Worm (Caenorhabditis elegans) whole organism, L3 larva: ENCODE measurements around the gene ZK792.4.

Experiments
- hmg-11 ChIP-seq: sonication (generic microtip); optimal IDR thresholded peaks from 2 replicates; lab custom pipeline; 2016; ENCODE audit warnings: missing genetic modification characterization, missing compliant biosample characterization
- mdl-1 ChIP-seq: fragments of 150-350 bp; optimal IDR thresholded peaks from 2 replicates; lab custom pipeline; 2014; ENCODE audit warnings: missing biosample characterization, missing genetic modification characterization
- nhr-77 ChIP-seq: fragments of 150-350 bp; optimal IDR thresholded peaks from 2 replicates; lab custom pipeline; 2014; ENCODE audit warnings: missing biosample characterization, missing genetic modification characterization
- pqm-1 ChIP-seq: fragments of 150-350 bp; optimal IDR thresholded peaks from 2 replicates; lab custom pipeline; 2017; ENCODE audit warnings: missing biosample characterization, missing genetic modification characterization, inconsistent platforms
- unc-62 ChIP-seq: fragments of 150-350 bp; sonication (generic microtip); optimal IDR thresholded peaks from 4 replicates; lab custom pipeline; 2014; ENCODE audit warnings: missing biosample characterization, missing genetic modification reagents, missing genetic modification characterization

DNA sequence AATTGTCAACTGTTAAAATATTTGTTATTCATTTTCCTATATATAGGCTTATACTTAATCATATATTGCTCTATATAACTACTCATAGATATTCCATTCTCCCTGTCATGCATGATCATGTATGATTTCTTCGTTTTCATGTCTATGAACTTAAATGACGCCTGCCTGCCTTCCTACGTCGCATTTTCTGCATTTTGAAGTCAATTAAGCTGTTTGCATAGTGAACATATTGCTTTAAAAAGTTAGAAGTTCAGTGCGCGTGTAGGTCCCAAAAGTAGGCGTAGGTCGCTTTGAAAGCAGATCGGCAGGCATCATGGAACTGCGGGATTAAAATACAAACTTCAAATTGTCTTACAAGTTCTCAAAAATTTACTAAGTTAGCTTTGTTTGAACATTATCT is 37.1 kb downstream of the ZK792.4 start:
- TF ChIP-seq pqm-1 (no peak), hmg-11 (tag; lab: Kevin White, UChicago) (no peak), nhr-77 (tag; lab: Kevin White, UChicago) (no peak), mdl-1 (tag; lab: Kevin White, UChicago) (no peak), unc-62 (GFP tag; lab: Kevin White, UChicago) (no peak)
